Worm (Caenorhabditis elegans) whole organism, L1 larva: ENCODE results near the gene F02E11.4.
"Not testable (repeated sequence)": the region's sequence is repeated elsewhere in the genome, so short reads cannot be mapped to it uniquely, and the experiment has no call there.

Experiments
- C04F5.9 ChIP-seq: sonication (generic microtip); optimal IDR thresholded peaks from 2 replicates; lab custom pipeline; 2016; ENCODE audit warnings: missing genetic modification characterization, missing compliant biosample characterization
- C34B4.2 ChIP-seq: sonication (generic microtip); optimal IDR thresholded peaks from 2 replicates; lab custom pipeline; 2017; ENCODE audit warnings: mild to moderate bottlenecking, missing genetic modification characterization, missing compliant biosample characterization
- alr-1 ChIP-seq: fragments of 200-800 bp; sonication (Bioruptor generic); optimal IDR thresholded peaks from 2 replicates; lab custom pipeline; 2018; ENCODE audit warnings: borderline replicate concordance, mild to moderate bottlenecking, missing genetic modification characterization, missing compliant biosample characterization
- aly-2 ChIP-seq: fragments of 150-350 bp; optimal IDR thresholded peaks from 2 replicates; lab custom pipeline; 2014; ENCODE audit warnings: missing biosample characterization, missing genetic modification characterization
- ceh-63 ChIP-seq: fragments of 200-800 bp; sonication (Bioruptor generic); optimal IDR thresholded peaks from 2 replicates; lab custom pipeline; 2018; ENCODE audit warnings: mild to moderate bottlenecking, missing genetic modification characterization, missing compliant biosample characterization
- ceh-82 ChIP-seq, 3 experiments: fragments of 150-350 bp in 1 of 3; sonication (generic microtip) in 2 of 3; optimal IDR thresholded peaks; 2 replicates each; lab custom pipeline; 2014 to 2017; ENCODE audit warnings: missing biosample characterization in 3 of 3, missing genetic modification characterization in 3 of 3
- ceh-88 ChIP-seq: fragments of 200-800 bp; sonication (Bioruptor generic); IDR thresholded peaks from 2 replicates; pipeline ENCODE4 v1.3.6; 2022; ENCODE audit warnings: missing genetic modification characterization, missing compliant biosample characterization
- ces-1 ChIP-seq: fragments of 150-350 bp; optimal IDR thresholded peaks from 2 replicates; lab custom pipeline; 2014; ENCODE audit warnings: missing biosample characterization, missing genetic modification reagents, missing genetic modification characterization
- efl-1 ChIP-seq, 4 experiments: fragments of 150-350 bp; optimal IDR thresholded peaks in 3 of 4; peaks in 1 of 4; 1 replicate in 1 of 4; 2 replicates in 3 of 4; lab custom pipeline; 2014; ENCODE audit warnings: missing biosample characterization in 2 of 4, missing genetic modification characterization in 2 of 4, missing genetic modification reagents in 2 of 4
- efl-3 ChIP-seq: fragments of 200-800 bp; sonication (Bioruptor generic); optimal IDR thresholded peaks from 2 replicates; lab custom pipeline; 2018; ENCODE audit warnings: mild to moderate bottlenecking, missing genetic modification characterization, missing compliant biosample characterization
- elt-2 ChIP-seq: sonication (generic microtip); optimal IDR thresholded peaks from 2 replicates; lab custom pipeline; 2016; ENCODE audit warnings: missing genetic modification characterization, mild to moderate bottlenecking, inconsistent platforms, missing compliant biosample characterization, missing genetic modification reagents
- elt-3 ChIP-seq, 6 experiments: fragments of 150-350 bp in 1 of 6; sonication (generic microtip); optimal IDR thresholded peaks; 2 replicates each; lab custom pipeline; 2017 to 2018; ENCODE audit warnings: missing biosample characterization in 6 of 6, missing genetic modification characterization in 6 of 6, inconsistent platforms in 1 of 6
- ets-5 ChIP-seq: fragments of 200-800 bp; sonication (Bioruptor generic); IDR thresholded peaks from 2 replicates; pipeline ENCODE4 v1.3.6; 2022; ENCODE audit warnings: missing genetic modification characterization, missing compliant biosample characterization
- fos-1 ChIP-seq: fragments of 150-350 bp; optimal IDR thresholded peaks from 2 replicates; lab custom pipeline; 2014; ENCODE audit warnings: missing biosample characterization, missing genetic modification characterization
- grh-1 ChIP-seq: fragments of 200-800 bp; sonication (Bioruptor generic); IDR thresholded peaks from 2 replicates; pipeline ENCODE4 v1.3.6; 2022; ENCODE audit warnings: missing genetic modification reagents, missing genetic modification characterization, missing compliant biosample characterization
- hlh-17 ChIP-seq: fragments of 200-800 bp; sonication (Bioruptor generic); optimal IDR thresholded peaks from 2 replicates; lab custom pipeline; 2018; ENCODE audit warnings: missing genetic modification characterization, mild to moderate bottlenecking, missing compliant biosample characterization, moderate library complexity, borderline replicate concordance
- lin-14 ChIP-seq: fragments of 200-800 bp; sonication (Bioruptor generic); optimal IDR thresholded peaks from 2 replicates; lab custom pipeline; 2018; ENCODE audit warnings: mild to moderate bottlenecking, missing genetic modification characterization, moderate library complexity, missing compliant biosample characterization
- lin-15B ChIP-seq: fragments of 150-350 bp; sonication (generic microtip); optimal IDR thresholded peaks from 3 replicates; lab custom pipeline; 2014; ENCODE audit warnings: missing biosample characterization, missing genetic modification characterization
- lin-35 ChIP-seq, 2 experiments: fragments of 150-350 bp; optimal IDR thresholded peaks; 2 replicates each; lab custom pipeline; 2014; ENCODE audit warnings: missing biosample characterization in 2 of 2, missing genetic modification characterization in 2 of 2, missing genetic modification reagents in 2 of 2
- mdl-1 ChIP-seq, 2 experiments: fragments of 150-350 bp; optimal IDR thresholded peaks; 2 replicates each; lab custom pipeline; 2014 to 2017; ENCODE audit warnings: missing biosample characterization in 2 of 2, missing genetic modification characterization in 2 of 2, inconsistent platforms in 1 of 2
- mep-1 ChIP-seq: fragments of 150-350 bp; optimal IDR thresholded peaks from 2 replicates; lab custom pipeline; 2014; ENCODE audit warnings: missing biosample characterization, missing genetic modification characterization
- nhr-20 ChIP-seq: sonication (generic microtip); optimal IDR thresholded peaks from 2 replicates; lab custom pipeline; 2016; ENCODE audit warnings: mild to moderate bottlenecking, missing genetic modification characterization, missing compliant biosample characterization
- nhr-237 ChIP-seq: fragments of 150-350 bp; optimal IDR thresholded peaks from 2 replicates; lab custom pipeline; 2014; ENCODE audit warnings: missing biosample characterization, missing genetic modification characterization
- nhr-28 ChIP-seq: fragments of 150-350 bp; optimal IDR thresholded peaks from 2 replicates; lab custom pipeline; 2014; ENCODE audit warnings: missing biosample characterization, missing genetic modification characterization
- nhr-76 ChIP-seq: sonication (generic microtip); optimal IDR thresholded peaks from 2 replicates; lab custom pipeline; 2017; ENCODE audit warnings: missing biosample characterization, missing genetic modification characterization
- nhr-85 ChIP-seq: sonication (generic microtip); peaks from one replicate; lab custom pipeline; 2016; ENCODE audit warnings: missing genetic modification characterization, inconsistent platforms, missing compliant biosample characterization
- pqm-1 ChIP-seq: sonication (generic microtip); optimal IDR thresholded peaks from 3 replicates; lab custom pipeline; 2017; ENCODE audit warnings: missing biosample characterization, missing genetic modification characterization
- skn-1 ChIP-seq: fragments of 150-350 bp; optimal IDR thresholded peaks from 2 replicates; lab custom pipeline; 2014; ENCODE audit warnings: missing biosample characterization, missing genetic modification characterization
- snpc-4 ChIP-seq: fragments of 150-350 bp; optimal IDR thresholded peaks from 2 replicates; lab custom pipeline; 2014; ENCODE audit warnings: missing biosample characterization, missing genetic modification characterization
- snu-23 ChIP-seq: sonication (generic microtip); optimal IDR thresholded peaks from 2 replicates; lab custom pipeline; 2016; ENCODE audit warnings: missing genetic modification characterization, missing compliant biosample characterization
- tbx-2 ChIP-seq: sonication (generic microtip); optimal IDR thresholded peaks from 2 replicates; lab custom pipeline; 2016; ENCODE audit warnings: missing genetic modification characterization, missing compliant biosample characterization
- unc-130 ChIP-seq: fragments of 150-350 bp; optimal IDR thresholded peaks from 2 replicates; lab custom pipeline; 2017; ENCODE audit warnings: missing biosample characterization, missing genetic modification characterization, inconsistent platforms
- unc-86 ChIP-seq: sonication (generic microtip); optimal IDR thresholded peaks from 2 replicates; lab custom pipeline; 2016; ENCODE audit warnings: missing genetic modification characterization, missing compliant biosample characterization
- vab-15 ChIP-seq: sonication (generic microtip); optimal IDR thresholded peaks from 2 replicates; lab custom pipeline; 2017; ENCODE audit warnings: missing genotype, mild to moderate bottlenecking, missing genetic modification characterization, missing compliant biosample characterization
- zip-4 ChIP-seq: fragments of 200-800 bp; sonication (Bioruptor generic); optimal IDR thresholded peaks from 2 replicates; lab custom pipeline; 2018; ENCODE audit warnings: mild to moderate bottlenecking, missing genetic modification characterization, moderate library complexity, missing compliant biosample characterization

Gene F02E11.4

ce11 chrII:3296644-3297043 lies 19.1 kb upstream of the F02E11.4 start, which contains the start of gene btb-16:
Gene btb-16, plus strand, starts transcription at chrII:3296883.
- TF ChIP-seq nhr-237 (tag; lab: Kevin White, UChicago): no peak
- no peak for TF ChIP-seq efl-1 (optimal IDR thresholded peaks at IDR 0.05; lab: Kevin White, UChicago)
- TF ChIP-seq efl-1 (GFP tag; optimal IDR thresholded peaks at IDR 0.05 in 1 of 2; lab: Kevin White, UChicago): peak in 1 of 2 experiments; percentile 77
- peak in 1 of 2 experiments; percentile 22 for TF ChIP-seq lin-35 (GFP tag; optimal IDR thresholded peaks at IDR 0.05; lab: Kevin White, UChicago)
- TF ChIP-seq elt-2 (tag; lab: Kevin White, UChicago): peak; percentile 70

- no peak for TF ChIP-seq mep-1 (tag; lab: Kevin White, UChicago)
- peak; percentile 73 for TF ChIP-seq elt-2 (tag; lab: Kevin White, UChicago)
- no peak for TF ChIP-seq unc-86 (tag; lab: Kevin White, UChicago)
- no peak for TF ChIP-seq ceh-63
- no peak for TF ChIP-seq ces-1 (GFP tag; lab: Kevin White, UChicago)
- TF ChIP-seq elt-3 (tag; optimal IDR thresholded peaks at IDR 0.05; lab: Kevin White, UChicago): no peak
- TF ChIP-seq C04F5.9 (tag; lab: Kevin White, UChicago): no peak
- no peak for TF ChIP-seq snpc-4 (tag; lab: Kevin White, UChicago)
- TF ChIP-seq vab-15 (tag; lab: Kevin White, UChicago): no peak
- TF ChIP-seq efl-3: no peak
- peak in 1 of 2 experiments; percentile 27 for TF ChIP-seq lin-35 (GFP tag; optimal IDR thresholded peaks at IDR 0.05; lab: Kevin White, UChicago)
- TF ChIP-seq nhr-85 (tag; lab: Kevin White, UChicago): no peak
Measured at ce11 chrII:3295193-3295592, 17.6 kb upstream of the F02E11.4 start, which contains the start of gene btb-17. Gene btb-17, plus strand, starts transcription at chrII:3295405.

- TF ChIP-seq lin-15B (tag; lab: Kevin White, UChicago); tbx-2 (tag; lab: Kevin White, UChicago); nhr-20: not testable (repeated sequence)
Measured at ce11 chrII:3290544-3290943, 13.0 kb upstream of the F02E11.4 start, which contains the start of gene F39E9.14. Gene F39E9.14, minus strand, starts transcription at chrII:3290644.

- TF ChIP-seq ets-5 (GFP tag; lab: Robert Waterston, UW): no peak
- TF ChIP-seq pqm-1 (tag; lab: Kevin White, UChicago): no peak
- no peak for TF ChIP-seq nhr-76 (tag; lab: Kevin White, UChicago)
- no peak for TF ChIP-seq skn-1 (tag; lab: Kevin White, UChicago)
- TF ChIP-seq snu-23 (GFP tag; lab: Kevin White, UChicago): no peak
- TF ChIP-seq unc-130 (tag; lab: Kevin White, UChicago): no peak
Measured at ce11 chrII:3287073-3287472, 9.5 kb upstream of the F02E11.4 start, which contains the start of gene sri-63. Gene sri-63, plus strand, starts transcription at chrII:3287373.

- no peak for TF ChIP-seq lin-35 (GFP tag; optimal IDR thresholded peaks at IDR 0.05; lab: Kevin White, UChicago)
- no peak for TF ChIP-seq nhr-28 (tag; lab: Kevin White, UChicago)
- no peak for TF ChIP-seq aly-2 (tag; lab: Kevin White, UChicago)
- TF ChIP-seq grh-1 (GFP tag; lab: Robert Waterston, UW): no peak
- no peak for TF ChIP-seq nhr-76 (tag; lab: Kevin White, UChicago)
- no peak for TF ChIP-seq C34B4.2 (tag; lab: Kevin White, UChicago)
- no peak for TF ChIP-seq alr-1 (tag; lab: Kevin White, UChicago)
- TF ChIP-seq lin-14 (GFP tag; lab: Kevin White, UChicago): no peak
- TF ChIP-seq ceh-82 (tag; optimal IDR thresholded peaks at IDR 0.05; lab: Kevin White, UChicago): no peak
- no peak for TF ChIP-seq ceh-88 (GFP tag; lab: Robert Waterston, UW)
- TF ChIP-seq zip-4 (GFP tag; lab: Kevin White, UChicago): no peak
- no peak for TF ChIP-seq fos-1
- TF ChIP-seq mdl-1 (tag; optimal IDR thresholded peaks at IDR 0.05; lab: Kevin White, UChicago): no peak
- TF ChIP-seq efl-1 (optimal IDR thresholded peaks at IDR 0.05; lab: Kevin White, UChicago): no peak
- TF ChIP-seq efl-1 (GFP tag; optimal IDR thresholded peaks at IDR 0.05 in 1 of 2; lab: Kevin White, UChicago): no peak
- no peak for TF ChIP-seq hlh-17 (GFP tag; lab: Kevin White, UChicago)
Measured at ce11 chrII:3284558-3284957, 7.0 kb upstream of the F02E11.4 start, which contains the start of gene scl-15. Gene scl-15, minus strand, starts transcription at chrII:3284658.
